Fruit fly (Drosophila melanogaster) whole organism, embryonic: ENCODE measurements around the gene CG3347.

Experiments
- B-H2 ChIP-seq: fragments of 200-800 bp; sonication (Bioruptor generic); optimal IDR thresholded peaks from 2 replicates; lab custom pipeline; 2018; ENCODE audit warnings: missing biosample characterization, mild to moderate bottlenecking, missing genetic modification characterization
- CG11085 ChIP-seq: fragments of 200-800 bp; sonication (Bioruptor generic); IDR thresholded peaks from 2 replicates; pipeline ENCODE4 v1.3.6; 2022; ENCODE audit warnings: missing biosample characterization, missing genetic modification characterization
- CG12155 ChIP-seq: fragments of 200-800 bp; sonication (Bioruptor generic); optimal IDR thresholded peaks from 3 replicates; lab custom pipeline; 2016; ENCODE audit warnings: missing biosample characterization, missing genetic modification characterization
- CG13424 ChIP-seq: fragments of 200-800 bp; sonication (Bioruptor generic); optimal IDR thresholded peaks from 2 replicates; lab custom pipeline; 2019; ENCODE audit warnings: missing biosample characterization, mild to moderate bottlenecking, missing genetic modification characterization, moderate library complexity
- CG1603 ChIP-seq: fragments of 200-800 bp; sonication (Bioruptor generic); optimal IDR thresholded peaks from 2 replicates; lab custom pipeline; 2019; ENCODE audit warnings: missing biosample characterization, mild to moderate bottlenecking, missing genetic modification characterization, moderate library complexity
- CG1647 ChIP-seq: fragments of 200-800 bp; sonication (Bioruptor generic); optimal IDR thresholded peaks from 3 replicates; lab custom pipeline; 2016; ENCODE audit warnings: missing biosample characterization, missing genetic modification characterization
- CG17829 ChIP-seq: fragments of 200-800 bp; optimal IDR thresholded peaks from 2 replicates; lab custom pipeline; 2019; ENCODE audit warnings: missing biosample characterization, mild to moderate bottlenecking, missing genetic modification characterization, moderate library complexity
- CG1832 ChIP-seq: fragments of 200-800 bp; sonication (Bioruptor generic); optimal IDR thresholded peaks from 2 replicates; lab custom pipeline; 2017; ENCODE audit warnings: missing biosample characterization, mild to moderate bottlenecking, missing genetic modification characterization, inconsistent platforms
- CG30403 ChIP-seq: fragments of 200-800 bp; sonication (Bioruptor generic); optimal IDR thresholded peaks from 3 replicates; lab custom pipeline; 2016; ENCODE audit warnings: missing biosample characterization, missing genetic modification characterization
- CG4328 ChIP-seq: fragments of 200-800 bp; sonication (Bioruptor generic); optimal IDR thresholded peaks from 3 replicates; lab custom pipeline; 2017; ENCODE audit warnings: missing biosample characterization, missing genetic modification reagents, missing genetic modification characterization
- CG4820 ChIP-seq: fragments of 200-800 bp; sonication (Bioruptor generic); optimal IDR thresholded peaks from 3 replicates; lab custom pipeline; 2016; ENCODE audit warnings: missing biosample characterization, missing genetic modification characterization
- CG7839 ChIP-seq: fragments of 200-800 bp; sonication (Bioruptor generic); optimal IDR thresholded peaks from 3 replicates; lab custom pipeline; 2018; ENCODE audit warnings: missing biosample characterization, mild to moderate bottlenecking, missing genetic modification characterization, moderate library complexity
- CG8281 ChIP-seq: fragments of 200-800 bp; sonication (Bioruptor generic); optimal IDR thresholded peaks from 2 replicates; lab custom pipeline; 2018; ENCODE audit warnings: missing biosample characterization, mild to moderate bottlenecking, missing genetic modification characterization, moderate library complexity
- CG9437 ChIP-seq: fragments of 200-800 bp; sonication (Bioruptor generic); optimal IDR thresholded peaks from 2 replicates; lab custom pipeline; 2018; ENCODE audit warnings: missing biosample characterization, mild to moderate bottlenecking, missing genetic modification characterization
- CoRest ChIP-seq: fragments of 200-800 bp; sonication (Bioruptor generic); optimal IDR thresholded peaks from 3 replicates; lab custom pipeline; 2018; ENCODE audit warnings: missing biosample characterization, mild to moderate bottlenecking, missing genetic modification characterization, moderate library complexity
- D19B ChIP-seq: fragments of 200-800 bp; sonication (Bioruptor generic); optimal IDR thresholded peaks from 2 replicates; lab custom pipeline; 2017; ENCODE audit warnings: missing biosample characterization, mild to moderate bottlenecking, missing genetic modification characterization
- Dp ChIP-seq: fragments of 200-800 bp; sonication (Bioruptor generic); optimal IDR thresholded peaks from 2 replicates; lab custom pipeline; 2018; ENCODE audit warnings: missing biosample characterization, mild to moderate bottlenecking, missing genetic modification characterization, moderate library complexity
- Dref ChIP-seq: fragments of 200-800 bp; sonication (Bioruptor generic); IDR thresholded peaks from 2 replicates; pipeline ENCODE4 v1.3.6; 2022; ENCODE audit warnings: missing biosample characterization, missing genetic modification characterization
- GATAe ChIP-seq: fragments of 200-800 bp; sonication (Bioruptor generic); conservative IDR thresholded peaks from 2 replicates; pipeline ENCODE4 v1.3.6; 2022; ENCODE audit warnings: missing biosample characterization, missing genetic modification characterization
- Gug ChIP-seq: fragments of 200-800 bp; sonication (Bioruptor generic); IDR thresholded peaks from 4 replicates; pipeline ENCODE4 v1.3.6; 2022; ENCODE audit warnings: missing biosample characterization, missing genetic modification characterization
- HLH3B ChIP-seq: fragments of 200-800 bp; sonication (Bioruptor generic); IDR thresholded peaks from 2 replicates; pipeline ENCODE4 v1.3.6; 2022; ENCODE audit warnings: missing biosample characterization, missing genetic modification characterization
- HmgZ ChIP-seq: fragments of 200-800 bp; sonication (Bioruptor generic); optimal IDR thresholded peaks from 2 replicates; lab custom pipeline; 2018; ENCODE audit warnings: missing biosample characterization, mild to moderate bottlenecking, missing genetic modification characterization
- Hr51 ChIP-seq, 2 experiments: fragments of 200-800 bp; sonication (Bioruptor generic); optimal IDR thresholded peaks; 2 replicates in 1 of 2; 3 replicates in 1 of 2; lab custom pipeline; 2016 to 2018; ENCODE audit warnings: missing biosample characterization in 2 of 2, missing genetic modification characterization in 2 of 2, mild to moderate bottlenecking in 1 of 2, moderate library complexity in 1 of 2
- MBD-R2 ChIP-seq: fragments of 200-800 bp; sonication (Bioruptor generic); IDR thresholded peaks from 2 replicates; pipeline ENCODE4 v1.3.6; 2022; ENCODE audit warnings: missing biosample characterization, missing genetic modification characterization
- Mrtf ChIP-seq: fragments of 200-800 bp; sonication (Bioruptor generic); IDR thresholded peaks from 3 replicates; pipeline ENCODE4 v1.3.6; 2022; ENCODE audit warnings: missing biosample characterization, missing genetic modification characterization
- Scr ChIP-seq: fragments of 200-800 bp; sonication (Bioruptor generic); IDR thresholded peaks from 2 replicates; pipeline ENCODE4 v1.3.6; 2022; ENCODE audit warnings: missing biosample characterization, missing genetic modification characterization; ENCODE audit not compliant: partially characterized antibody
- Side ChIP-seq: fragments of 200-800 bp; sonication (Bioruptor generic); optimal IDR thresholded peaks from 2 replicates; lab custom pipeline; 2016; ENCODE audit warnings: missing biosample characterization, missing genetic modification characterization
- Taf1 ChIP-seq: fragments of 200-800 bp; sonication (Bioruptor generic); IDR thresholded peaks from 2 replicates; pipeline ENCODE4 v1.3.6; 2022; ENCODE audit warnings: missing biosample characterization, missing genetic modification characterization
- Usf ChIP-seq: fragments of 200-800 bp; sonication (Bioruptor generic); optimal IDR thresholded peaks from 2 replicates; lab custom pipeline; 2017; ENCODE audit warnings: missing genotype, missing biosample characterization, missing genetic modification characterization
- aop ChIP-seq: fragments of 200-800 bp; sonication (Bioruptor generic); IDR thresholded peaks from 2 replicates; pipeline ENCODE4 v1.3.6; 2022; ENCODE audit warnings: missing biosample characterization, missing genetic modification characterization
- bab2 ChIP-seq: fragments of 200-800 bp; sonication (Bioruptor generic); optimal IDR thresholded peaks from 2 replicates; lab custom pipeline; 2016; ENCODE audit warnings: missing biosample characterization, missing genetic modification characterization
- chif ChIP-seq, 2 experiments: fragments of 200-800 bp; sonication (Bioruptor generic); optimal IDR thresholded peaks; 3 replicates each; lab custom pipeline; 2016; ENCODE audit warnings: missing biosample characterization in 2 of 2, missing genetic modification characterization in 2 of 2
- chn ChIP-seq: fragments of 200-800 bp; sonication (Bioruptor generic); optimal IDR thresholded peaks from 2 replicates; lab custom pipeline; 2016; ENCODE audit warnings: missing biosample characterization, missing genetic modification characterization
- dmrt11E ChIP-seq: fragments of 200-800 bp; sonication (Bioruptor generic); optimal IDR thresholded peaks from 3 replicates; lab custom pipeline; 2018; ENCODE audit warnings: missing biosample characterization, mild to moderate bottlenecking, missing genetic modification characterization, moderate library complexity
- eve ChIP-seq, 2 experiments: fragments of >200 bp; optimal IDR thresholded peaks; 2 replicates each; lab custom pipeline; 2017; ENCODE audit warnings: missing biosample characterization in 2 of 2, missing genetic modification characterization in 2 of 2
- fd96Cb ChIP-seq: fragments of 200-800 bp; sonication (Bioruptor generic); optimal IDR thresholded peaks from 2 replicates; lab custom pipeline; 2018; ENCODE audit warnings: missing biosample characterization, mild to moderate bottlenecking, missing genetic modification characterization, moderate library complexity
- gsb-n ChIP-seq: fragments of 200-800 bp; sonication (Bioruptor generic); optimal IDR thresholded peaks from 3 replicates; lab custom pipeline; 2018; ENCODE audit warnings: missing biosample characterization, mild to moderate bottlenecking, missing genetic modification characterization
- hb ChIP-seq: fragments of 200-800 bp; sonication (Bioruptor generic); IDR thresholded peaks from 3 replicates; pipeline ENCODE4 v1.3.6; 2022; ENCODE audit warnings: missing biosample characterization, missing genetic modification characterization; ENCODE audit not compliant: partially characterized antibody
- hbn ChIP-seq: fragments of 200-800 bp; sonication (Bioruptor generic); IDR thresholded peaks from 2 replicates; pipeline ENCODE4 v1.3.6; 2022; ENCODE audit warnings: missing biosample characterization, missing genetic modification characterization; ENCODE audit not compliant: partially characterized antibody
- inv ChIP-seq: fragments of 200-800 bp; sonication (Bioruptor generic); IDR thresholded peaks from 2 replicates; pipeline ENCODE4 v1.3.6; 2022; ENCODE audit warnings: missing biosample characterization, missing genetic modification characterization; ENCODE audit not compliant: partially characterized antibody
- kay ChIP-seq: fragments of 200-800 bp; sonication (Bioruptor generic); optimal IDR thresholded peaks from 2 replicates; lab custom pipeline; 2016; ENCODE audit warnings: missing biosample characterization, missing genetic modification characterization
- nerfin-2 ChIP-seq: fragments of 200-800 bp; sonication (Bioruptor generic); IDR thresholded peaks from 2 replicates; pipeline ENCODE4 v1.3.6; 2022; ENCODE audit warnings: missing biosample characterization, missing genetic modification characterization; ENCODE audit not compliant: partially characterized antibody
- org-1 ChIP-seq: fragments of 200-800 bp; sonication (Bioruptor generic); optimal IDR thresholded peaks from 2 replicates; lab custom pipeline; 2017; ENCODE audit warnings: missing biosample characterization, missing genetic modification characterization
- pan ChIP-seq, 4 experiments: fragments of >200 bp in 3 of 4; fragments of 200-800 bp in 1 of 4; sonication (Bioruptor generic) in 1 of 4; optimal IDR thresholded peaks in 3 of 4; IDR thresholded peaks in 1 of 4; 2 replicates each; pipeline versions ENCODE4 v1.3.6 to Lab custom; 2017 to 2022; ENCODE audit warnings: missing biosample characterization in 2 of 4, missing genetic modification characterization in 2 of 4, mixed read lengths in 1 of 4
- pho ChIP-seq: fragments of 200-800 bp; sonication (Bioruptor generic); optimal IDR thresholded peaks from 2 replicates; lab custom pipeline; 2016; ENCODE audit warnings: missing biosample characterization, missing genetic modification characterization
- row ChIP-seq: fragments of 200-800 bp; sonication (Bioruptor generic); IDR thresholded peaks from 3 replicates; pipeline ENCODE4 v1.3.6; 2022; ENCODE audit warnings: missing biosample characterization, missing genetic modification characterization
- slp2 ChIP-seq: fragments of 200-800 bp; sonication (Bioruptor generic); optimal IDR thresholded peaks from 2 replicates; lab custom pipeline; 2016; ENCODE audit warnings: missing biosample characterization, missing genetic modification characterization
- tll ChIP-seq, 2 experiments: fragments of 200-800 bp in 1 of 2; fragments of >200 bp in 1 of 2; sonication (Bioruptor generic) in 1 of 2; optimal IDR thresholded peaks; 2 replicates each; lab custom pipeline; 2017 to 2019; ENCODE audit warnings: missing biosample characterization in 2 of 2, missing genetic modification characterization in 2 of 2, mild to moderate bottlenecking in 1 of 2, moderate library complexity in 1 of 2
- trem ChIP-seq: fragments of 200-800 bp; optimal IDR thresholded peaks from 3 replicates; lab custom pipeline; 2019; ENCODE audit warnings: missing biosample characterization, mild to moderate bottlenecking, missing genetic modification characterization, moderate library complexity

The CG3347 gene

dm6 chr2L:3319731-3320295 lies 50.6 kb downstream of the CG3347 start, which contains the start of the genes Fign and CG8837 (continued):
- TF ChIP-seq tll (GFP tag; optimal IDR thresholded peaks at IDR 0.05; lab: Kevin White, UChicago) (no peak), Dp (GFP tag; lab: Kevin White, UChicago) (peak; percentile 94), org-1 (GFP tag; lab: Kevin White, UChicago) (no peak), nerfin-2 (GFP tag; lab: Robert Waterston, UW) (peak; percentile 97), CG7839 (tag; lab: Kevin White, UChicago) (no peak), hbn (peak; percentile 58), CG1603 (peak; percentile 71), Side (no peak), fd96Cb (no peak), Usf (no peak), Scr (GFP tag; lab: Robert Waterston, UW) (peak; percentile 74), kay (no peak), chn (GFP tag; lab: Kevin White, UChicago) (no peak), HmgZ (tag; lab: Kevin White, UChicago) (peak; percentile 44), Dref (GFP tag; lab: Robert Waterston, UW) (peak; percentile 98), hb (GFP tag; lab: Robert Waterston, UW) (peak; percentile 95), MBD-R2 (GFP tag; lab: Robert Waterston, UW) (peak; percentile 60), D19B (GFP tag; lab: Kevin White, UChicago) (no peak), CG8281 (no peak), Gug (no peak), trem (peak; percentile 41), bab2 (GFP tag; lab: Kevin White, UChicago) (no peak), CG4328 (no peak), pan (optimal IDR thresholded peaks at IDR 0.05; lab: Kevin White, UChicago) (no peak), pan (GFP tag; optimal IDR thresholded peaks at IDR 0.05 in 1 of 2, IDR thresholded peaks at IDR 0.05 in 1 of 2) (no peak), CG13424 (no peak), CG9437 (no peak), CG11085 (GFP tag; lab: Robert Waterston, UW) (no peak), Mrtf (GFP tag; lab: Robert Waterston, UW) (no peak), eve (GFP tag; optimal IDR thresholded peaks at IDR 0.05; lab: Kevin White, UChicago) (no peak), gsb-n (no peak), pho (GFP tag; lab: Kevin White, UChicago) (no peak), CG1832 (no peak), slp2 (GFP tag; lab: Kevin White, UChicago) (no peak), CG1647 (GFP tag; lab: Kevin White, UChicago) (no peak), GATAe (GFP tag; lab: Robert Waterston, UW) (no peak), Hr51 (GFP tag; optimal IDR thresholded peaks at IDR 0.05; lab: Kevin White, UChicago) (no peak), inv (GFP tag; lab: Robert Waterston, UW) (peak; percentile 63; the same call in 1 of the 2 replicates), Taf1 (no peak), row (GFP tag; lab: Robert Waterston, UW) (no peak), B-H2 (no peak), CG30403 (GFP tag; lab: Kevin White, UChicago) (no peak), CG12155 (no peak), CoRest (tag; lab: Kevin White, UChicago) (peak; percentile 51), HLH3B (GFP tag; lab: Robert Waterston, UW) (no peak), aop (GFP tag; lab: Robert Waterston, UW) (no peak), CG17829 (tag; lab: Kevin White, UChicago) (no peak), CG4820 (no peak), dmrt11E (tag; lab: Kevin White, UChicago) (no peak), chif (GFP tag; optimal IDR thresholded peaks at IDR 0.05; lab: Kevin White, UChicago) (no peak)
